Fruit fly (Drosophila melanogaster): Measurements from ENCODE around the gene Cyp4c3.
A peak's percentile ranks its signal among the peaks of the same experiment; 100 is the strongest.

Cyp4c3 gene

DNA sequence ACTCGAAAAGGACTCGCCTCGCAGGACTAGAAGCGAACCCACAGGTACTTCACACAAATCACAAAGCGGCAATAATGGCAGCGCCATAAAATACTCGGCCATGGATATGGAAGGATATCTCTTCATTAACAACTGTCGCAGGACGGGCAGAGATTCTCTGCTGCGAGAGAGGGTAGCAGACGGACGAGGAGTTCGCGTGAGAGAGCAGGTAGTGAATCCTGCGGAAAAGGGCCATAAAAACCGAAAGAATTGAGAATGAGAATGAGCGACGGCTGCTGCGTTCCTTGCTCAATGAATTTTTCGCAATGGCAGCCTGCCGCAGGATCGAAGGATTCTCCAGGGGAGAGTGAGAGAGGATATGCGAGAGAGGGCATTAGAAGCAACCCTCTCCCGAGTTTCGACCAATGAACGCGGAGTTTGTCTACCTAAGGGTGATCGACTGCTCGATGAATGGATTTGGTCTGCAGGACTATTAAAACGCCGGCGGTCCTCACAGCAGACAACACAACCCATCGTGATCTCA lies 41.9 kb upstream of the Cyp4c3 start, which contains the start of gene tll:
Gene tll, plus strand, starts transcription at position 473 of the 523 bp plus-strand sequence.
- peak; percentile 99 for TF ChIP-seq CG15479 (GFP tag; optimal IDR thresholded peaks at IDR 0.05)
- TF ChIP-seq phol (tag; optimal IDR thresholded peaks at IDR 0.05) = peak; percentile 7
- TF ChIP-seq Trl (optimal IDR thresholded peaks at IDR 0.05) = peak in 1 of 2 experiments; percentile 68
- TF ChIP-seq Trl (GFP tag; optimal IDR thresholded peaks at IDR 0.05) = no peak
- TF ChIP-seq Nf-YC (tag; optimal IDR thresholded peaks at IDR 0.05) = peak; percentile 92
- peak; percentile 99 for TF ChIP-seq cad (GFP tag; optimal IDR thresholded peaks at IDR 0.05)
- no peak for TF ChIP-seq CG8944 (GFP tag; optimal IDR thresholded peaks at IDR 0.05)
- TF ChIP-seq sens (GFP tag) = peak; percentile 49
- no peak for TF ChIP-seq Nf-YA (GFP tag; IDR thresholded peaks at IDR 0.05)
- peak; percentile 89 for TF ChIP-seq D (optimal IDR thresholded peaks at IDR 0.05)
- TF ChIP-seq D (GFP tag; optimal IDR thresholded peaks at IDR 0.05) = no peak
- no peak for TF ChIP-seq CG11560 (tag; IDR thresholded peaks at IDR 0.05)
- TF ChIP-seq kni (GFP tag; optimal IDR thresholded peaks at IDR 0.05) = peak; percentile 10
- peak; percentile 90 for TF ChIP-seq zen (tag; optimal IDR thresholded peaks at IDR 0.05)
- peak in 1 of 2 experiments; percentile 96 for TF ChIP-seq tll (GFP tag; optimal IDR thresholded peaks at IDR 0.05)
- TF ChIP-seq CG1832 (GFP tag; optimal IDR thresholded peaks at IDR 0.05) = peak; percentile 58
- TF ChIP-seq seq (GFP tag; IDR thresholded peaks at IDR 0.05) = peak; percentile 49; the same call in 1 of the 2 replicates
- TF ChIP-seq sna (GFP tag; IDR thresholded peaks at IDR 0.05; ENCODE audit: partially characterized antibody) = no peak
- TF ChIP-seq Nf-YB (GFP tag; optimal IDR thresholded peaks at IDR 0.05) = peak; percentile 93
- TF ChIP-seq Kr (GFP tag; optimal IDR thresholded peaks at IDR 0.05) = peak; percentile 6
- no peak for TF ChIP-seq CG11696 (GFP tag; IDR thresholded peaks at IDR 0.05)
- TF ChIP-seq pros (GFP tag; optimal IDR thresholded peaks at IDR 0.05) = peak; percentile 94

dm6 chr3R:30855176-30855575 lies 38.7 kb upstream of the Cyp4c3 start:
- TF ChIP-seq yki (optimal IDR thresholded peaks at IDR 0.05) = no peak
- TF ChIP-seq CG16815 (GFP tag; optimal IDR thresholded peaks at IDR 0.05) = no peak
- TF ChIP-seq ranshi (GFP tag; IDR thresholded peaks at IDR 0.05) = no peak
- 0 out of 3 replicates have a peak, but pooled peaks have one; percentile 4 for TF ChIP-seq Optix (GFP tag; IDR thresholded peaks at IDR 0.05)
- TF ChIP-seq peb (GFP tag; IDR thresholded peaks at IDR 0.05) = no peak
- no peak for TF ChIP-seq slou (GFP tag; optimal IDR thresholded peaks at IDR 0.05)
- TF ChIP-seq sd (tag; optimal IDR thresholded peaks at IDR 0.05) = no peak
- TF ChIP-seq lilli (GFP tag; optimal IDR thresholded peaks at IDR 0.05) = no peak
- no peak for TF ChIP-seq Dp (GFP tag; optimal IDR thresholded peaks at IDR 0.05)
- no peak for TF ChIP-seq CG2889 (GFP tag; IDR thresholded peaks at IDR 0.05)
- no peak for TF ChIP-seq Meics (GFP tag; optimal IDR thresholded peaks at IDR 0.05)
- TF ChIP-seq Hand (GFP tag; optimal IDR thresholded peaks at IDR 0.05) = no peak
- no peak for TF ChIP-seq CG16863 (GFP tag; optimal IDR thresholded peaks at IDR 0.05)
- no peak for TF ChIP-seq caup (GFP tag; optimal IDR thresholded peaks at IDR 0.05; ENCODE audit: severe bottlenecking)
- TF ChIP-seq grn (GFP tag; optimal IDR thresholded peaks at IDR 0.05) = no peak
- no peak for TF ChIP-seq maf-S (GFP tag; optimal IDR thresholded peaks at IDR 0.05)
- peak; percentile 12 for TF ChIP-seq CG13894 (tag; optimal IDR thresholded peaks at IDR 0.05)
- TF ChIP-seq pros (GFP tag; optimal IDR thresholded peaks at IDR 0.05) = peak; percentile 66
- no peak for TF ChIP-seq CG13296 (GFP tag; optimal IDR thresholded peaks at IDR 0.05)
- no peak for TF ChIP-seq klu (GFP tag; IDR thresholded peaks at IDR 0.05)
- TF ChIP-seq gce (GFP tag; IDR thresholded peaks at IDR 0.05) = no peak
- no peak for TF ChIP-seq croc (GFP tag; conservative IDR thresholded peaks at IDR 0.05)
- TF ChIP-seq dmrt11E (tag; optimal IDR thresholded peaks at IDR 0.05) = no peak
- no peak for TF ChIP-seq knrl (GFP tag; IDR thresholded peaks at IDR 0.05; ENCODE audit: partially characterized antibody)
- peak; percentile 65 for TF ChIP-seq oc (tag; optimal IDR thresholded peaks at IDR 0.05)
- TF ChIP-seq Dip3 (GFP tag; optimal IDR thresholded peaks at IDR 0.05) = no peak
- no peak for TF ChIP-seq bab2 (GFP tag; optimal IDR thresholded peaks at IDR 0.05)
- TF ChIP-seq zen (tag; optimal IDR thresholded peaks at IDR 0.05) = peak; percentile 71
- TF ChIP-seq ftz-f1 (GFP tag; optimal IDR thresholded peaks at IDR 0.05) = no peak
- no peak for TF ChIP-seq phol (tag; optimal IDR thresholded peaks at IDR 0.05)
- no peak for TF ChIP-seq Gsc (GFP tag; IDR thresholded peaks at IDR 0.05)
- TF ChIP-seq HHEX (GFP tag; optimal IDR thresholded peaks at IDR 0.05) = no peak
